Worm (Caenorhabditis elegans) whole organism, L4 larva: ENCODE data around the gene rbm-39.

Source experiments
- D1046.2 ChIP-seq: fragments of 200-800 bp; sonication (Bioruptor generic); IDR thresholded peaks from 2 replicates; pipeline ENCODE4 v1.3.6; 2022; ENCODE audit warnings: missing genetic modification characterization, missing compliant biosample characterization
- F10B5.3 ChIP-seq: sonication (generic microtip); optimal IDR thresholded peaks from 2 replicates; lab custom pipeline; 2016; ENCODE audit warnings: mild to moderate bottlenecking, missing genetic modification characterization, missing compliant biosample characterization
- F26F4.8 ChIP-seq: fragments of 200-800 bp; sonication (Bioruptor generic); conservative IDR thresholded peaks from 2 replicates; pipeline ENCODE4 v1.3.6; 2022; ENCODE audit warnings: missing genetic modification characterization, missing compliant biosample characterization
- F37D6.2 ChIP-seq: sonication (generic microtip); optimal IDR thresholded peaks from 2 replicates; lab custom pipeline; 2016; ENCODE audit warnings: mild to moderate bottlenecking, missing genetic modification characterization, missing compliant biosample characterization
- F44E2.7 ChIP-seq: fragments of 200-800 bp; sonication (Bioruptor generic); IDR thresholded peaks from 2 replicates; pipeline ENCODE4 v2.1.2; 2022; ENCODE audit warnings: missing genetic modification characterization, missing compliant biosample characterization
- aha-1 ChIP-seq: fragments of 150-350 bp; peaks from one replicate; lab custom pipeline; 2014; ENCODE audit warnings: missing biosample characterization, missing genetic modification characterization
- ama-1 ChIP-seq: fragments of 150-350 bp; optimal IDR thresholded peaks from 2 replicates; lab custom pipeline; 2014; ENCODE audit warnings: inconsistent platforms, mixed read lengths
- attf-4 ChIP-seq: sonication (generic microtip); optimal IDR thresholded peaks from 3 replicates; lab custom pipeline; 2017; ENCODE audit warnings: missing biosample characterization, missing genetic modification characterization
- ceh-28 ChIP-seq: fragments of 150-350 bp; optimal IDR thresholded peaks from 2 replicates; lab custom pipeline; 2014; ENCODE audit warnings: missing biosample characterization, missing genetic modification reagents, missing genetic modification characterization
- ceh-32 ChIP-seq: sonication (generic microtip); optimal IDR thresholded peaks from 2 replicates; lab custom pipeline; 2016; ENCODE audit warnings: mild to moderate bottlenecking, missing genetic modification characterization, missing compliant biosample characterization; ENCODE audit not compliant: poor library complexity
- ceh-44 ChIP-seq: fragments of 200-800 bp; sonication (Bioruptor generic); IDR thresholded peaks from 2 replicates; pipeline ENCODE4 v1.3.6; 2022; ENCODE audit warnings: missing genetic modification reagents, missing genetic modification characterization, missing compliant biosample characterization
- ceh-62 ChIP-seq: sonication (generic microtip); optimal IDR thresholded peaks from 2 replicates; lab custom pipeline; 2017; ENCODE audit warnings: missing biosample characterization, missing genetic modification characterization
- ces-1 ChIP-seq: fragments of 150-350 bp; sonication (generic microtip); optimal IDR thresholded peaks from 4 replicates; lab custom pipeline; 2014; ENCODE audit warnings: missing biosample characterization, missing genetic modification reagents, missing genetic modification characterization
- daf-16 ChIP-seq, 3 experiments: sonication (generic microtip); optimal IDR thresholded peaks; 2 replicates each; lab custom pipeline; 2016 to 2017; ENCODE audit warnings: missing genetic modification characterization in 3 of 3, missing genetic modification reagents in 3 of 3, mild to moderate bottlenecking in 2 of 3, missing compliant biosample characterization in 2 of 3, missing biosample characterization in 1 of 3, moderate library complexity in 1 of 3
- daf-19 ChIP-seq: fragments of 200-800 bp; sonication (Bioruptor generic); conservative IDR thresholded peaks from 2 replicates; pipeline ENCODE4 v1.3.6; 2022; ENCODE audit warnings: missing genetic modification characterization, missing compliant biosample characterization
- daf-8 ChIP-seq: fragments of 200-800 bp; sonication (Bioruptor generic); IDR thresholded peaks from 2 replicates; pipeline ENCODE4 v1.3.6; 2022; ENCODE audit warnings: missing genetic modification characterization, missing compliant biosample characterization
- dmd-8 ChIP-seq: fragments of 200-800 bp; sonication (Bioruptor generic); IDR thresholded peaks from 2 replicates; pipeline ENCODE4 v1.3.6; 2022; ENCODE audit warnings: missing genetic modification characterization, missing compliant biosample characterization
- dmd-9 ChIP-seq: fragments of 200-800 bp; sonication (Bioruptor generic); IDR thresholded peaks from 2 replicates; pipeline ENCODE4 v1.3.6; 2022; ENCODE audit warnings: missing genetic modification reagents, missing genetic modification characterization, missing compliant biosample characterization
- dpl-1 ChIP-seq: fragments of 150-350 bp; optimal IDR thresholded peaks from 2 replicates; lab custom pipeline; 2014; ENCODE audit warnings: missing biosample characterization, missing genetic modification reagents, missing genetic modification characterization
- duxl-1 ChIP-seq: sonication (generic microtip); optimal IDR thresholded peaks from 2 replicates; lab custom pipeline; 2016; ENCODE audit warnings: mild to moderate bottlenecking, missing genetic modification characterization, moderate library complexity, missing compliant biosample characterization; ENCODE audit not compliant: poor library complexity
- egl-43 ChIP-seq: fragments of 200-800 bp; sonication (Bioruptor generic); IDR thresholded peaks from 2 replicates; pipeline ENCODE4 v1.3.6; 2022; ENCODE audit warnings: missing genetic modification reagents, missing genetic modification characterization, missing compliant biosample characterization
- gei-8 ChIP-seq: fragments of 200-800 bp; sonication (Bioruptor generic); optimal IDR thresholded peaks from 2 replicates; lab custom pipeline; 2018; ENCODE audit warnings: mild to moderate bottlenecking, missing genetic modification characterization, missing compliant biosample characterization
- hif-1 ChIP-seq, 2 experiments: sonication (generic microtip); optimal IDR thresholded peaks; 2 replicates each; lab custom pipeline; 2016 to 2017; ENCODE audit warnings: missing compliant biosample characterization in 2 of 2, missing genetic modification characterization in 2 of 2, missing genetic modification reagents in 2 of 2, missing genotype in 2 of 2, mild to moderate bottlenecking in 1 of 2
- hlh-11 ChIP-seq: fragments of 200-800 bp; sonication (Bioruptor generic); optimal IDR thresholded peaks from 2 replicates; lab custom pipeline; 2018; ENCODE audit warnings: mild to moderate bottlenecking, missing genetic modification characterization, missing compliant biosample characterization
- hlh-30 ChIP-seq: sonication (generic microtip); optimal IDR thresholded peaks from 2 replicates; lab custom pipeline; 2017; ENCODE audit warnings: antibody characterized with exemption, mild to moderate bottlenecking, missing genetic modification characterization, missing compliant biosample characterization; ENCODE audit not compliant: insufficient read depth
- lin-38 ChIP-seq: fragments of 200-800 bp; sonication (Bioruptor generic); IDR thresholded peaks from 2 replicates; pipeline ENCODE4 v1.3.6; 2022; ENCODE audit warnings: missing genetic modification reagents, missing genetic modification characterization, missing compliant biosample characterization
- mdl-1 ChIP-seq, 2 experiments: fragments of 150-350 bp in 1 of 2; sonication (generic microtip) in 1 of 2; optimal IDR thresholded peaks; 2 replicates each; lab custom pipeline; 2014 to 2017; ENCODE audit warnings: missing biosample characterization in 2 of 2, missing genetic modification characterization in 2 of 2
- mep-1 ChIP-seq: fragments of 150-350 bp; sonication (generic microtip); optimal IDR thresholded peaks from 3 replicates; lab custom pipeline; 2014; ENCODE audit warnings: missing biosample characterization, missing genetic modification characterization
- mes-2 ChIP-seq: sonication (generic microtip); optimal IDR thresholded peaks from 2 replicates; lab custom pipeline; 2016; ENCODE audit warnings: missing genotype, mild to moderate bottlenecking, missing genetic modification characterization, missing compliant biosample characterization; ENCODE audit not compliant: poor library complexity, severe bottlenecking
- mxl-2 ChIP-seq: fragments of 200-800 bp; sonication (Bioruptor generic); conservative IDR thresholded peaks from 2 replicates; pipeline ENCODE4 v1.3.6; 2022; ENCODE audit warnings: missing genetic modification reagents, missing genetic modification characterization, missing compliant biosample characterization
- nhr-102 ChIP-seq: sonication (generic microtip); optimal IDR thresholded peaks from 2 replicates; lab custom pipeline; 2016; ENCODE audit warnings: mild to moderate bottlenecking, missing genetic modification characterization, moderate library complexity, missing compliant biosample characterization
- nhr-11 ChIP-seq: fragments of 150-350 bp; optimal IDR thresholded peaks from 2 replicates; lab custom pipeline; 2014; ENCODE audit warnings: missing biosample characterization, missing genetic modification characterization
- nhr-237 ChIP-seq: sonication (generic microtip); optimal IDR thresholded peaks from 2 replicates; lab custom pipeline; 2017; ENCODE audit warnings: missing biosample characterization, missing genetic modification characterization
- nhr-25 ChIP-seq: sonication (generic microtip); optimal IDR thresholded peaks from 2 replicates; lab custom pipeline; 2017; ENCODE audit warnings: missing genetic modification characterization, mild to moderate bottlenecking, missing compliant biosample characterization, antibody characterized with exemption, moderate library complexity, borderline replicate concordance; ENCODE audit not compliant: insufficient read depth
- nhr-48 ChIP-seq: sonication (generic microtip); optimal IDR thresholded peaks from 2 replicates; lab custom pipeline; 2016; ENCODE audit warnings: mild to moderate bottlenecking, missing genetic modification characterization, missing compliant biosample characterization
- nhr-6 ChIP-seq: fragments of 150-350 bp; optimal IDR thresholded peaks from 2 replicates; lab custom pipeline; 2014; ENCODE audit warnings: missing biosample characterization, missing genetic modification characterization
- nhr-77 ChIP-seq: fragments of 150-350 bp; optimal IDR thresholded peaks from 2 replicates; lab custom pipeline; 2014; ENCODE audit warnings: missing biosample characterization, missing genetic modification characterization
- pha-4 ChIP-seq, 2 experiments: fragments of 150-350 bp in 1 of 2; fragments of 200-800 bp in 1 of 2; sonication (Bioruptor generic) in 1 of 2; IDR thresholded peaks in 1 of 2; optimal IDR thresholded peaks in 1 of 2; 2 replicates each; pipeline versions ENCODE4 v1.3.6 to Lab custom; 2014 to 2022; ENCODE audit warnings: missing genetic modification characterization in 2 of 2, missing genetic modification reagents in 2 of 2, missing biosample characterization in 1 of 2, missing compliant biosample characterization in 1 of 2
- php-3 ChIP-seq: fragments of 200-800 bp; sonication (Bioruptor generic); IDR thresholded peaks from 2 replicates; pipeline ENCODE4 v1.3.6; 2022; ENCODE audit warnings: missing genetic modification reagents, missing genetic modification characterization, missing compliant biosample characterization
- pqm-1 ChIP-seq: sonication (generic microtip); optimal IDR thresholded peaks from 2 replicates; lab custom pipeline; 2017; ENCODE audit warnings: missing biosample characterization, missing genetic modification characterization
- rbr-2 ChIP-seq: sonication (generic microtip); optimal IDR thresholded peaks from 2 replicates; lab custom pipeline; 2016; ENCODE audit warnings: missing genotype, missing genetic modification characterization, missing compliant biosample characterization
- sdz-12 ChIP-seq: fragments of 200-800 bp; sonication (Bioruptor generic); optimal IDR thresholded peaks from 2 replicates; lab custom pipeline; 2018; ENCODE audit warnings: mild to moderate bottlenecking, missing genetic modification characterization, missing compliant biosample characterization
- set-16 ChIP-seq: fragments of 200-800 bp; sonication (Bioruptor generic); IDR thresholded peaks from 2 replicates; pipeline ENCODE4 v1.3.6; 2022; ENCODE audit warnings: missing genetic modification reagents, missing genetic modification characterization, missing compliant biosample characterization
- snpc-1.2 ChIP-seq: fragments of 200-800 bp; sonication (Bioruptor generic); IDR thresholded peaks from 2 replicates; pipeline ENCODE4 v1.3.6; 2022; ENCODE audit warnings: missing genetic modification reagents, missing genetic modification characterization, missing compliant biosample characterization
- snpc-4 ChIP-seq: fragments of 150-350 bp; optimal IDR thresholded peaks from 2 replicates; lab custom pipeline; 2014; ENCODE audit warnings: missing biosample characterization, missing genetic modification characterization
- unc-39 ChIP-seq: sonication (generic microtip); optimal IDR thresholded peaks from 2 replicates; lab custom pipeline; 2017; ENCODE audit warnings: missing biosample characterization, missing genetic modification characterization
- unc-62 ChIP-seq, 3 experiments: fragments of 150-350 bp in 1 of 3; sonication (generic microtip); optimal IDR thresholded peaks in 2 of 3; peaks in 1 of 3; 1 replicate in 1 of 3; 2 replicates in 2 of 3; lab custom pipeline; 2014 to 2017; ENCODE audit warnings: missing biosample characterization in 3 of 3, missing genetic modification characterization in 3 of 3, missing genetic modification reagents in 3 of 3, missing genotype in 1 of 3
- vab-7 ChIP-seq: fragments of 200-800 bp; sonication (Bioruptor generic); IDR thresholded peaks from 2 replicates; pipeline ENCODE4 v1.3.6; 2022; ENCODE audit warnings: missing genetic modification reagents, missing genetic modification characterization, missing compliant biosample characterization
- zfp-3 ChIP-seq: fragments of 200-800 bp; sonication (Bioruptor generic); conservative IDR thresholded peaks from 2 replicates; pipeline ENCODE4 v1.3.6; 2022; ENCODE audit warnings: missing genetic modification reagents, missing genetic modification characterization, missing compliant biosample characterization
- zip-11 ChIP-seq: fragments of 200-800 bp; sonication (Bioruptor generic); IDR thresholded peaks from 2 replicates; pipeline ENCODE4 v1.3.6; 2022; ENCODE audit warnings: missing genetic modification characterization, missing compliant biosample characterization

Gene rbm-39

DNA sequence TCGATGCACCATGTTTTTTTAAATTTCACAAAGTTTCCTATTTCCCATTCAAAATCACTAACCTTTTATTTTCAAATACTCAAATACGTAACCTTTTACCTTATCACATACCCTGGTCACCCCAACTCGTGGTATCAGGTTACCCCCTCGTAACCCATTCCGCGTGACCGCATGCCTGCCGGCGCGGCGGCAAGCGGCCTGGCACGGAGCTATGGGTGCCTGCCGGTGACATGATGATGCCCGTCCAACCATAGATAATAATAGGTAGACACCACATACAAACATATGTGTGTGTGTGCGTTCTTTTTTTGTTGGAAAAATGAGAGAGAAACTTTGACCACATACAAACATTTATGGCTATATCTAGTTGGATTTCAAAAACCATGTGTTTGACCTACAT is 53.1 kb downstream of the rbm-39 start (continued):
- no peak for TF ChIP-seq daf-16 (GFP tag; optimal IDR thresholded peaks at IDR 0.05; lab: Kevin White, UChicago)
- peak; percentile 63 for TF ChIP-seq daf-16 (tag; optimal IDR thresholded peaks at IDR 0.05; lab: Kevin White, UChicago)
- TF ChIP-seq snpc-4 (tag; lab: Kevin White, UChicago), result no peak
- peak; percentile 74 for TF ChIP-seq hlh-30 (tag; lab: Kevin White, UChicago)
- no peak for TF ChIP-seq mes-2 (tag; lab: Kevin White, UChicago)
- TF ChIP-seq duxl-1 (tag; lab: Kevin White, UChicago), result peak; percentile 9
- no peak for TF ChIP-seq mdl-1 (tag; optimal IDR thresholded peaks at IDR 0.05; lab: Kevin White, UChicago)
- no peak for TF ChIP-seq ceh-62 (tag; lab: Kevin White, UChicago)
- no peak for TF ChIP-seq F10B5.3 (tag; lab: Kevin White, UChicago)
- no peak for TF ChIP-seq lin-38
- peak; percentile 93 for TF ChIP-seq hlh-11
- no peak for TF ChIP-seq sdz-12 (GFP tag; lab: Kevin White, UChicago)
- TF ChIP-seq zip-11, result no peak
- TF ChIP-seq mep-1 (tag; lab: Kevin White, UChicago), result no peak
- no peak for TF ChIP-seq gei-8 (GFP tag; lab: Kevin White, UChicago)
- TF ChIP-seq dmd-9 (GFP tag; lab: Robert Waterston, UW), result no peak
- no peak for TF ChIP-seq F44E2.7
- TF ChIP-seq unc-62 (GFP tag; optimal IDR thresholded peaks at IDR 0.05 in 1 of 2; lab: Kevin White, UChicago), result no peak
- no peak for TF ChIP-seq unc-62 (tag; optimal IDR thresholded peaks at IDR 0.05; lab: Kevin White, UChicago)
- TF ChIP-seq ceh-32 (tag; lab: Kevin White, UChicago), result no peak
- no peak for TF ChIP-seq unc-39 (tag; lab: Kevin White, UChicago)
- no peak for TF ChIP-seq mxl-2 (GFP tag; lab: Robert Waterston, UW)
- no peak for TF ChIP-seq D1046.2 (GFP tag; lab: Robert Waterston, UW)
- TF ChIP-seq ceh-28 (tag; lab: Kevin White, UChicago), result no peak
- TF ChIP-seq F26F4.8 (GFP tag; lab: Robert Waterston, UW), result no peak
- no peak for TF ChIP-seq ama-1 (lab: Kevin White, UChicago)
- TF ChIP-seq nhr-25, result no peak
- no peak for TF ChIP-seq rbr-2
- TF ChIP-seq nhr-48, result peak; percentile 32
- TF ChIP-seq php-3 (GFP tag; lab: Robert Waterston, UW), result no peak
- no peak for TF ChIP-seq daf-8 (GFP tag; lab: Robert Waterston, UW)
- no peak for TF ChIP-seq zfp-3 (GFP tag; lab: Robert Waterston, UW)
- 0 out of 2 replicates have a peak, but pooled peaks have one; percentile 47 for TF ChIP-seq egl-43 (GFP tag; lab: Robert Waterston, UW)
- TF ChIP-seq aha-1, result no peak
- TF ChIP-seq pqm-1, result no peak
- no peak for TF ChIP-seq ces-1 (GFP tag; lab: Kevin White, UChicago)
- TF ChIP-seq nhr-102, result peak; percentile 31
- TF ChIP-seq ceh-44 (GFP tag; lab: Robert Waterston, UW), result no peak
- peak in 1 of 2 experiments; percentile 52 for TF ChIP-seq hif-1 (tag; optimal IDR thresholded peaks at IDR 0.05; lab: Kevin White, UChicago)
- TF ChIP-seq nhr-237 (tag; lab: Kevin White, UChicago), result no peak
- peak; percentile 74 for TF ChIP-seq set-16 (GFP tag; lab: Robert Waterston, UW)
- no peak for TF ChIP-seq F37D6.2 (tag; lab: Kevin White, UChicago)
- no peak for TF ChIP-seq vab-7 (GFP tag; lab: Robert Waterston, UW)
- TF ChIP-seq nhr-11 (tag; lab: Kevin White, UChicago), result peak; percentile 15
- TF ChIP-seq dpl-1 (GFP tag; lab: Kevin White, UChicago), result no peak
- no peak for TF ChIP-seq snpc-1.2
- no peak for TF ChIP-seq daf-19 (GFP tag; lab: Robert Waterston, UW)
- no peak for TF ChIP-seq nhr-6 (tag; lab: Kevin White, UChicago)
- TF ChIP-seq attf-4 (tag; lab: Kevin White, UChicago), result no peak
- TF ChIP-seq pha-4 (GFP tag; IDR thresholded peaks at IDR 0.05; lab: Robert Waterston, UW), result no peak; the same call in 1 of the 2 replicates
- no peak for TF ChIP-seq pha-4 (tag; optimal IDR thresholded peaks at IDR 0.05; lab: Kevin White, UChicago)
- no peak for TF ChIP-seq dmd-8 (GFP tag; lab: Robert Waterston, UW)
- no peak for TF ChIP-seq nhr-77
